Worm (Caenorhabditis elegans): ENCODE data around the gene srg-46.
A peak's percentile ranks its signal among the peaks of the same experiment; 100 is the strongest.

Gene srg-46

DNA sequence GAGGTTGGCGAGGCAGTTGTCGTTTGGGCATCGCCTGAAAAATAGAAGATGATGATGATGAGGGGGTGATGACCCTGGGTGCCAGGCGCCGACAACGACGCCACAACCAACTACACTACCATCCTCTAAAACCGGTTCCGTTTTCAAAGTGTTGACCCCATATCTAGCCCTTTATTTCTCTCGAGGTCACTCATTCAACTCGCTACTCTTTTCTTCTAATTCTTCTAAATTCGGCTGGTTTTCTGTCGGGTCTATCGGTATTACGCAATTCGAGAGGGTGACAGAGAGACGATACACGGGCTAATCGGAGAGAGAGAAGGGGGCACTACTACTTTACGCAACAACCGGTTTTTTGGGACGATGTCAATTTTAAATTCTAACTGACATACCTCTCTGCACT lies 7.8 kb downstream of the srg-46 start (continued):
- TF ChIP-seq nhr-237 (tag; optimal IDR thresholded peaks at IDR 0.05) (peak; percentile 59), C34B4.2 (tag; optimal IDR thresholded peaks at IDR 0.05) (no peak), nhr-77 (tag; optimal IDR thresholded peaks at IDR 0.05) (peak; percentile 42), grh-1 (GFP tag; IDR thresholded peaks at IDR 0.05) (peak; percentile 100), ceh-8 (GFP tag; optimal IDR thresholded peaks at IDR 0.05) (no peak), fkh-8 (tag; optimal IDR thresholded peaks at IDR 0.05) (no peak), elt-2 (tag; optimal IDR thresholded peaks at IDR 0.05) (no peak), snu-23 (GFP tag; optimal IDR thresholded peaks at IDR 0.05) (peak; percentile 92), zip-4 (GFP tag; optimal IDR thresholded peaks at IDR 0.05) (peak; percentile 44), tbx-2 (tag; optimal IDR thresholded peaks at IDR 0.05) (peak; percentile 55), elt-3 (tag; optimal IDR thresholded peaks at IDR 0.05) (peak in 5 of 6 experiments; percentile 59 to 96 (median 93)), efl-3 (GFP tag; optimal IDR thresholded peaks at IDR 0.05) (peak; percentile 13), jun-1 (tag; optimal IDR thresholded peaks at IDR 0.05) (peak; percentile 31), C04F5.9 (tag; optimal IDR thresholded peaks at IDR 0.05) (peak; percentile 2), mab-9 (GFP tag; IDR thresholded peaks at IDR 0.05) (no peak), irx-1 (tag; optimal IDR thresholded peaks at IDR 0.05) (peak; percentile 62), ceh-82 (tag; optimal IDR thresholded peaks at IDR 0.05) (peak in 2 of 3 experiments; percentile 24 to 26)

DNA sequence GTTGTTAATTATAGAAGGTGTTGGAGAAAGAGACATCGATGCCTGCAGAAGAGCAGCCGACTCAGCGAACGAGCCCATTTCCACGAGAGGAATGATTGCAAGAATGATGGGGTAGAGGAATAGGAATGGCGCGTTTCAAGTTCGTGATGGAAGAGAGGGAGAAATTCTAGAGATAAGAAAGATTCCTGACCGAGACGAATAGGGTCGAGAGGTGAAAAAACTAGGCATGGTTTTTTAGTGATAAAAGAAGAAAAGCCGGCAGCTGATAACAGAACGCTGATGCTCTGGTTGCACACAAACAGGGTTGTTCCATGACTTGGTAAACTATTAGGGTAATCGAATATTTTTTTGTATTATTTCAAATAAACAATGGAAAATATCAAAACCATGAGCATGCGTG lies 9.3 kb downstream of the srg-46 start:
- TF ChIP-seq efl-1 (optimal IDR thresholded peaks at IDR 0.05) (no peak), efl-1 (GFP tag; optimal IDR thresholded peaks at IDR 0.05 in 1 of 2) (peak in 1 of 2 experiments; percentile 91), ama-1 (optimal IDR thresholded peaks at IDR 0.05) (no peak), dpl-1 (GFP tag; optimal IDR thresholded peaks at IDR 0.05) (no peak), zag-1 (tag; optimal IDR thresholded peaks at IDR 0.05) (no peak), jun-1 (tag; optimal IDR thresholded peaks at IDR 0.05) (no peak), nhr-90 (tag; optimal IDR thresholded peaks at IDR 0.05; ENCODE audit: poor library complexity) (peak; percentile 8), pax-3 (tag; optimal IDR thresholded peaks at IDR 0.05) (peak; percentile 32), aly-2 (tag; optimal IDR thresholded peaks at IDR 0.05) (no peak), lsy-2 (tag; optimal IDR thresholded peaks at IDR 0.05) (no peak), nhr-20 (tag; optimal IDR thresholded peaks at IDR 0.05) (no peak), unc-62 (GFP tag; optimal IDR thresholded peaks at IDR 0.05) (no peak), C34B4.2 (tag; optimal IDR thresholded peaks at IDR 0.05) (no peak), elt-2 (tag; optimal IDR thresholded peaks at IDR 0.05) (peak; percentile 61), hlh-4 (tag; optimal IDR thresholded peaks at IDR 0.05) (no peak)

DNA sequence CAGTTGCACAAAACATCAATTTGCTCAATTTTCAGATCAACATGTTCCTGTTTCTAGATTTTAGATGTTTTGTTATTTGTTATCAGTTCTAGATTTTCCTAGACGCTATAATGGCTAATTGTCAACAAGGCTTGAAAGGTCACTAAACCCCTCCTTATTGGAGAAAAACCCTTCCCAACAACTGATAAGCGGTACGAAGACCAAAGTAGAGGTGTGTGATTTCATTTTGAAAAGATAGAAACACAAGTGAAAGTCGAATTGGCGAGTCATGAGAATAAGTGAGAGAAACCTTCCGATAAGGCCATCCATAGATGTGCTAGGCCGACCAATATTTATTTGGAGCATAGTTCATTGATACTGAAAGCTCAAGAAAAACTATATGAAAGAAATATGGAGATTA lies 10.1 kb downstream of the srg-46 start:
- TF ChIP-seq pqm-1 (tag; optimal IDR thresholded peaks at IDR 0.05) (peak; percentile 55), nhr-20 (tag; optimal IDR thresholded peaks at IDR 0.05) (peak; percentile 50), nhr-71 (tag; optimal IDR thresholded peaks at IDR 0.05) (peak; percentile 54), elt-2 (tag; optimal IDR thresholded peaks at IDR 0.05) (peak; percentile 94), snu-23 (GFP tag; optimal IDR thresholded peaks at IDR 0.05) (peak; percentile 4), lin-14 (GFP tag; optimal IDR thresholded peaks at IDR 0.05) (peak; percentile 54), mef-2 (tag; optimal IDR thresholded peaks at IDR 0.05) (no peak), blmp-1 (tag; optimal IDR thresholded peaks at IDR 0.05) (peak; percentile 97), nhr-85 (tag) (peak; percentile 72), egl-13 (tag; optimal IDR thresholded peaks at IDR 0.05) (no peak), alr-1 (tag; optimal IDR thresholded peaks at IDR 0.05; ENCODE audit: borderline replicate concordance) (no peak), unc-62 (GFP tag; optimal IDR thresholded peaks at IDR 0.05) (no peak), pax-3 (tag; optimal IDR thresholded peaks at IDR 0.05) (peak; percentile 20), lsy-2 (tag; optimal IDR thresholded peaks at IDR 0.05) (peak in 1 of 2 experiments; percentile 39), fos-1 (tag; optimal IDR thresholded peaks at IDR 0.05) (no peak), lin-35 (GFP tag; optimal IDR thresholded peaks at IDR 0.05) (peak in 1 of 2 experiments; percentile 47), efl-1 (optimal IDR thresholded peaks at IDR 0.05) (no peak), efl-1 (GFP tag; optimal IDR thresholded peaks at IDR 0.05 in 1 of 2) (peak in 1 of 2 experiments; percentile 83), nhr-90 (tag; optimal IDR thresholded peaks at IDR 0.05; ENCODE audit: poor library complexity) (peak; percentile 52), jun-1 (tag; optimal IDR thresholded peaks at IDR 0.05) (peak; percentile 32), elt-3 (tag; optimal IDR thresholded peaks at IDR 0.05) (peak in 4 of 6 experiments; percentile 18 to 68 (median 58)), dpl-1 (GFP tag; optimal IDR thresholded peaks at IDR 0.05) (peak in 1 of 3 experiments; percentile 6)

All from whole organism, L1 larva.